Fruit fly (Drosophila melanogaster) whole organism, adult: ENCODE results near the gene CG13711.

Experiments used
- CG11617 ChIP-seq: fragments of 200-800 bp; sonication (Bioruptor generic); optimal IDR thresholded peaks from 2 replicates; lab custom pipeline; 2017; ENCODE audit warnings: mild to moderate bottlenecking, missing biosample characterization, missing genetic modification reagents, missing genetic modification characterization
- CG12768 ChIP-seq: fragments of 200-800 bp; sonication (Bioruptor generic); optimal IDR thresholded peaks from 2 replicates; lab custom pipeline; 2017; ENCODE audit warnings: missing biosample characterization, missing genetic modification characterization, mild to moderate bottlenecking, moderate library complexity, missing genetic modification reagents
- CG14711 ChIP-seq: fragments of 200-800 bp; sonication (Bioruptor generic); optimal IDR thresholded peaks from 2 replicates; lab custom pipeline; 2018; ENCODE audit warnings: missing biosample characterization, mild to moderate bottlenecking, missing genetic modification characterization, moderate library complexity
- CG1620 ChIP-seq: fragments of 200-800 bp; sonication (Bioruptor generic); optimal IDR thresholded peaks from 2 replicates; lab custom pipeline; 2016; ENCODE audit warnings: missing biosample characterization, missing genetic modification characterization
- CG33017 ChIP-seq: fragments of 200-800 bp; sonication (Bioruptor generic); optimal IDR thresholded peaks from 2 replicates; lab custom pipeline; 2018; ENCODE audit warnings: missing biosample characterization, mild to moderate bottlenecking, missing genetic modification characterization, moderate library complexity
- CG5204 ChIP-seq: fragments of 200-800 bp; sonication (Bioruptor generic); optimal IDR thresholded peaks from 2 replicates; lab custom pipeline; 2016; ENCODE audit warnings: missing biosample characterization, missing genetic modification characterization
- CG7045 ChIP-seq: fragments of 200-800 bp; sonication (Bioruptor generic); optimal IDR thresholded peaks from 2 replicates; lab custom pipeline; 2017; ENCODE audit warnings: missing biosample characterization, mild to moderate bottlenecking, missing genetic modification characterization
- CG7101 ChIP-seq: fragments of 200-800 bp; sonication (Bioruptor generic); optimal IDR thresholded peaks from 2 replicates; lab custom pipeline; 2018; ENCODE audit warnings: missing biosample characterization, mild to moderate bottlenecking, missing genetic modification characterization, moderate library complexity
- Clk ChIP-seq: fragments of 200-800 bp; sonication (Bioruptor generic); optimal IDR thresholded peaks from 2 replicates; lab custom pipeline; 2017; ENCODE audit warnings: missing biosample characterization, missing genetic modification characterization
- Crg-1 ChIP-seq: fragments of 200-800 bp; sonication (Bioruptor generic); optimal IDR thresholded peaks from 2 replicates; lab custom pipeline; 2016; ENCODE audit warnings: missing biosample characterization, missing genetic modification characterization
- Hr96 ChIP-seq: fragments of 200-800 bp; sonication (Bioruptor generic); optimal IDR thresholded peaks from 2 replicates; lab custom pipeline; 2016; ENCODE audit warnings: missing biosample characterization, missing genetic modification characterization
- Mnt ChIP-seq: fragments of 200-800 bp; sonication (Bioruptor generic); optimal IDR thresholded peaks from 2 replicates; lab custom pipeline; 2016; ENCODE audit warnings: missing biosample characterization, mild to moderate bottlenecking, missing genetic modification characterization
- bab1 ChIP-seq: fragments of 200-800 bp; sonication (Bioruptor generic); optimal IDR thresholded peaks from 3 replicates; lab custom pipeline; 2019; ENCODE audit warnings: missing biosample characterization, mild to moderate bottlenecking, missing genetic modification characterization, moderate library complexity
- cic ChIP-seq: fragments of 200-800 bp; sonication (Bioruptor generic); optimal IDR thresholded peaks from 2 replicates; lab custom pipeline; 2017; ENCODE audit warnings: missing biosample characterization, mild to moderate bottlenecking, missing genetic modification characterization, moderate library complexity
- cnc ChIP-seq, 2 experiments: fragments of >200 bp; optimal IDR thresholded peaks; 2 replicates each; lab custom pipeline; 2017
- kay ChIP-seq: fragments of 200-800 bp; sonication (Bioruptor generic); peaks from one replicate; lab custom pipeline; 2016; ENCODE audit warnings: missing biosample characterization, missing genetic modification characterization, borderline replicate concordance
- ovo ChIP-seq: fragments of 200-800 bp; sonication (Bioruptor generic); optimal IDR thresholded peaks from 2 replicates; lab custom pipeline; 2016; ENCODE audit warnings: missing biosample characterization, missing genetic modification characterization
- pad ChIP-seq: fragments of 200-800 bp; sonication (Bioruptor generic); optimal IDR thresholded peaks from 3 replicates; lab custom pipeline; 2017; ENCODE audit warnings: missing biosample characterization, missing genetic modification characterization, mild to moderate bottlenecking, moderate library complexity, missing genetic modification reagents
- tj ChIP-seq: fragments of 200-800 bp; sonication (Bioruptor generic); optimal IDR thresholded peaks from 3 replicates; lab custom pipeline; 2017; ENCODE audit warnings: missing biosample characterization, mild to moderate bottlenecking, missing genetic modification characterization, moderate library complexity
- toe ChIP-seq: fragments of 200-800 bp; sonication (Bioruptor generic); optimal IDR thresholded peaks from 2 replicates; lab custom pipeline; 2016; ENCODE audit warnings: missing biosample characterization, missing genetic modification characterization

CG13711 gene

dm6 chr3L:4736643-4737042, 21.0 kb upstream of the CG13711 start:
- no peak for TF ChIP-seq Clk (GFP tag; lab: Kevin White, UChicago)
- no peak for TF ChIP-seq bab1
- TF ChIP-seq CG12768: no peak
- no peak for TF ChIP-seq CG7045
- no peak for TF ChIP-seq kay
- no peak for TF ChIP-seq Crg-1 (GFP tag; lab: Kevin White, UChicago)
- no peak for TF ChIP-seq toe (GFP tag; lab: Kevin White, UChicago)
- no peak for TF ChIP-seq tj (GFP tag; lab: Kevin White, UChicago)
- no peak for TF ChIP-seq CG7101 (tag; lab: Kevin White, UChicago)
- TF ChIP-seq ovo: no peak
- no peak for TF ChIP-seq CG33017 (tag; lab: Kevin White, UChicago)
- TF ChIP-seq cic (GFP tag; lab: Kevin White, UChicago): no peak

dm6 chr3L:4745143-4745542, 12.5 kb upstream of the CG13711 start:
- TF ChIP-seq CG5204 (no peak), CG7045 (no peak), CG33017 (tag; lab: Kevin White, UChicago) (no peak), Mnt (no peak), bab1 (no peak), CG12768 (no peak), cic (GFP tag; lab: Kevin White, UChicago) (no peak), toe (GFP tag; lab: Kevin White, UChicago) (no peak), Crg-1 (GFP tag; lab: Kevin White, UChicago) (no peak), Clk (GFP tag; lab: Kevin White, UChicago) (no peak), CG11617 (GFP tag; lab: Kevin White, UChicago) (no peak), Hr96 (GFP tag; lab: Kevin White, UChicago) (no peak), pad (GFP tag; lab: Kevin White, UChicago) (no peak)

- TF ChIP-seq ovo (no peak), CG1620 (GFP tag; lab: Kevin White, UChicago) (no peak), CG11617 (GFP tag; lab: Kevin White, UChicago) (no peak), CG5204 (no peak), CG33017 (tag; lab: Kevin White, UChicago) (no peak), bab1 (no peak), tj (GFP tag; lab: Kevin White, UChicago) (no peak), CG7101 (tag; lab: Kevin White, UChicago) (no peak), Crg-1 (GFP tag; lab: Kevin White, UChicago) (no peak), cnc (optimal IDR thresholded peaks at IDR 0.05; lab: Kevin White, UChicago) (no peak), kay (no peak), toe (GFP tag; lab: Kevin White, UChicago) (no peak), Hr96 (GFP tag; lab: Kevin White, UChicago) (no peak), CG7045 (no peak), CG12768 (no peak), cic (GFP tag; lab: Kevin White, UChicago) (no peak)
Measured at dm6 chr3L:4747119-4747851, 10.4 kb upstream of the CG13711 start.

- TF ChIP-seq Crg-1 (GFP tag; lab: Kevin White, UChicago): no peak
Measured at dm6 chr3L:4748053-4748452, 9.6 kb upstream of the CG13711 start.

- TF ChIP-seq ovo (no peak), CG1620 (GFP tag; lab: Kevin White, UChicago) (no peak), toe (GFP tag; lab: Kevin White, UChicago) (no peak), cic (GFP tag; lab: Kevin White, UChicago) (no peak), CG12768 (no peak), CG14711 (tag; lab: Kevin White, UChicago) (no peak), CG33017 (tag; lab: Kevin White, UChicago) (no peak)
Measured at dm6 chr3L:4749126-4749525, 8.6 kb upstream of the CG13711 start.

dm6 chr3L:4750754-4751153, 6.9 kb upstream of the CG13711 start:
- no peak for TF ChIP-seq cnc (optimal IDR thresholded peaks at IDR 0.05; lab: Kevin White, UChicago)
- no peak for TF ChIP-seq ovo

dm6 chr3L:4753638-4754037, 4.0 kb upstream of the CG13711 start, which contains the start of gene CG12493:
Gene CG12493, minus strand, starts transcription at chr3L:4753738.
- TF ChIP-seq bab1: no peak
- no peak for TF ChIP-seq tj (GFP tag; lab: Kevin White, UChicago)
- no peak for TF ChIP-seq CG33017 (tag; lab: Kevin White, UChicago)
- no peak for TF ChIP-seq Crg-1 (GFP tag; lab: Kevin White, UChicago)
- no peak for TF ChIP-seq cic (GFP tag; lab: Kevin White, UChicago)
- TF ChIP-seq CG7101 (tag; lab: Kevin White, UChicago): no peak
- no peak for TF ChIP-seq CG1620 (GFP tag; lab: Kevin White, UChicago)
- TF ChIP-seq ovo: no peak
- TF ChIP-seq Clk (GFP tag; lab: Kevin White, UChicago): no peak
- TF ChIP-seq CG14711 (tag; lab: Kevin White, UChicago): no peak
- TF ChIP-seq kay: no peak
- no peak for TF ChIP-seq CG11617 (GFP tag; lab: Kevin White, UChicago)
